Fruit fly (Drosophila melanogaster) whole organism, embryonic: ENCODE results near the gene CG14818.

Experiments
- Aef1 ChIP-seq: fragments of 200-800 bp; sonication (Bioruptor generic); IDR thresholded peaks from 3 replicates; pipeline ENCODE4 v1.3.6; 2022; ENCODE audit warnings: missing biosample characterization, missing genetic modification characterization
- CG1024 ChIP-seq: fragments of 200-800 bp; sonication (Bioruptor generic); IDR thresholded peaks from 2 replicates; pipeline ENCODE4 v1.3.6; 2022; ENCODE audit warnings: missing biosample characterization, missing genetic modification characterization
- CG10979 ChIP-seq: fragments of 200-800 bp; sonication (Bioruptor generic); optimal IDR thresholded peaks from 2 replicates; lab custom pipeline; 2018; ENCODE audit warnings: missing biosample characterization, mild to moderate bottlenecking, missing genetic modification characterization, moderate library complexity
- CG11093 ChIP-seq: fragments of 200-800 bp; sonication (Bioruptor generic); IDR thresholded peaks from 3 replicates; pipeline ENCODE4 v1.3.6; 2022; ENCODE audit warnings: missing biosample characterization, missing genetic modification characterization
- CG11247 ChIP-seq: fragments of 200-800 bp; sonication (Bioruptor generic); IDR thresholded peaks from 2 replicates; pipeline ENCODE4 v1.3.6; 2022; ENCODE audit warnings: missing biosample characterization, missing genetic modification characterization
- CG13287 ChIP-seq: fragments of 200-800 bp; sonication (Bioruptor generic); IDR thresholded peaks from 2 replicates; pipeline ENCODE4 v1.3.6; 2022; ENCODE audit warnings: missing biosample characterization, missing genetic modification characterization; ENCODE audit not compliant: partially characterized antibody
- CG14710 ChIP-seq: fragments of 200-800 bp; sonication (Bioruptor generic); optimal IDR thresholded peaks from 3 replicates; lab custom pipeline; 2019; ENCODE audit warnings: missing biosample characterization, mild to moderate bottlenecking, missing genetic modification characterization, moderate library complexity
- CG15073 ChIP-seq: fragments of 200-800 bp; sonication (Bioruptor generic); optimal IDR thresholded peaks from 2 replicates; lab custom pipeline; 2016; ENCODE audit warnings: missing biosample characterization, missing genetic modification characterization
- CG17186 ChIP-seq: fragments of 200-800 bp; sonication (Bioruptor generic); optimal IDR thresholded peaks from 3 replicates; lab custom pipeline; 2017; ENCODE audit warnings: missing biosample characterization, missing genetic modification reagents, missing genetic modification characterization
- CG18764 ChIP-seq: fragments of 200-800 bp; sonication (Bioruptor generic); optimal IDR thresholded peaks from 3 replicates; lab custom pipeline; 2016; ENCODE audit warnings: missing biosample characterization, missing genetic modification characterization
- CG2129 ChIP-seq: fragments of 200-800 bp; sonication (Bioruptor generic); IDR thresholded peaks from 2 replicates; pipeline ENCODE4 v1.3.6; 2022; ENCODE audit warnings: missing biosample characterization, missing genetic modification characterization; ENCODE audit not compliant: partially characterized antibody
- CG2875 ChIP-seq: fragments of 200-800 bp; sonication (Bioruptor generic); optimal IDR thresholded peaks from 2 replicates; lab custom pipeline; 2017; ENCODE audit warnings: missing biosample characterization, mild to moderate bottlenecking, missing genetic modification characterization, missing genetic modification reagents
- CG3407 ChIP-seq: fragments of 200-800 bp; sonication (Bioruptor generic); optimal IDR thresholded peaks from 2 replicates; lab custom pipeline; 2018; ENCODE audit warnings: missing biosample characterization, mild to moderate bottlenecking, missing genetic modification characterization
- CG34376 ChIP-seq: fragments of 200-800 bp; sonication (Bioruptor generic); optimal IDR thresholded peaks from 2 replicates; lab custom pipeline; 2018; ENCODE audit warnings: missing biosample characterization, mild to moderate bottlenecking, missing genetic modification characterization
- CG4328 ChIP-seq: fragments of 200-800 bp; sonication (Bioruptor generic); optimal IDR thresholded peaks from 3 replicates; lab custom pipeline; 2017; ENCODE audit warnings: missing biosample characterization, missing genetic modification reagents, missing genetic modification characterization
- CG4424 ChIP-seq: fragments of 200-800 bp; sonication (Bioruptor generic); optimal IDR thresholded peaks from 3 replicates; lab custom pipeline; 2016; ENCODE audit warnings: missing biosample characterization, missing genetic modification characterization
- CG6765 ChIP-seq: fragments of 200-800 bp; sonication (Bioruptor generic); optimal IDR thresholded peaks from 3 replicates; lab custom pipeline; 2017; ENCODE audit warnings: missing biosample characterization, mild to moderate bottlenecking, missing genetic modification characterization
- CG7372 ChIP-seq: fragments of 200-800 bp; sonication (Bioruptor generic); IDR thresholded peaks from 2 replicates; pipeline ENCODE4 v1.3.6; 2022; ENCODE audit warnings: missing biosample characterization, missing genetic modification characterization
- CG7963 ChIP-seq: fragments of 200-800 bp; sonication (Bioruptor generic); IDR thresholded peaks from 3 replicates; pipeline ENCODE4 v1.3.6; 2022; ENCODE audit warnings: missing biosample characterization, missing genetic modification characterization; ENCODE audit not compliant: partially characterized antibody
- CoRest ChIP-seq: fragments of 200-800 bp; sonication (Bioruptor generic); optimal IDR thresholded peaks from 3 replicates; lab custom pipeline; 2018; ENCODE audit warnings: missing biosample characterization, mild to moderate bottlenecking, missing genetic modification characterization, moderate library complexity
- Elba2 ChIP-seq: fragments of 200-800 bp; sonication (Bioruptor generic); optimal IDR thresholded peaks from 3 replicates; lab custom pipeline; 2016; ENCODE audit warnings: missing biosample characterization, missing genetic modification characterization
- Ets65A ChIP-seq: fragments of 200-800 bp; sonication (Bioruptor generic); peaks from one replicate; lab custom pipeline; 2016; ENCODE audit warnings: missing biosample characterization, missing genetic modification characterization
- Fer1 ChIP-seq: fragments of 200-800 bp; sonication (Bioruptor generic); optimal IDR thresholded peaks from 2 replicates; lab custom pipeline; 2017; ENCODE audit warnings: missing biosample characterization, mild to moderate bottlenecking, missing genetic modification characterization
- GATAe ChIP-seq: fragments of 200-800 bp; sonication (Bioruptor generic); conservative IDR thresholded peaks from 2 replicates; pipeline ENCODE4 v1.3.6; 2022; ENCODE audit warnings: missing biosample characterization, missing genetic modification characterization
- Gug ChIP-seq: fragments of 200-800 bp; sonication (Bioruptor generic); IDR thresholded peaks from 4 replicates; pipeline ENCODE4 v1.3.6; 2022; ENCODE audit warnings: missing biosample characterization, missing genetic modification characterization
- HLH54F ChIP-seq: fragments of 200-800 bp; sonication (Bioruptor generic); optimal IDR thresholded peaks from 3 replicates; lab custom pipeline; 2016; ENCODE audit warnings: missing biosample characterization, missing genetic modification characterization
- Lim3 ChIP-seq: fragments of 200-800 bp; sonication (Bioruptor generic); IDR thresholded peaks from 2 replicates; pipeline ENCODE4 v1.3.6; 2022; ENCODE audit warnings: missing biosample characterization, missing genetic modification characterization
- Mad ChIP-seq: fragments of 200-800 bp; sonication (Bioruptor generic); optimal IDR thresholded peaks from 2 replicates; lab custom pipeline; 2016; ENCODE audit warnings: missing biosample characterization, missing genetic modification characterization
- Med ChIP-seq: fragments of 200-800 bp; sonication (Bioruptor generic); peaks from one replicate; lab custom pipeline; 2016; ENCODE audit warnings: missing biosample characterization, missing genetic modification characterization, mild to moderate bottlenecking, inconsistent platforms, moderate library complexity
- Mes4 ChIP-seq: fragments of 200-800 bp; sonication (Bioruptor generic); optimal IDR thresholded peaks from 2 replicates; lab custom pipeline; 2016; ENCODE audit warnings: missing biosample characterization, missing genetic modification characterization
- Neu2 ChIP-seq: fragments of 200-800 bp; sonication (Bioruptor generic); optimal IDR thresholded peaks from 3 replicates; lab custom pipeline; 2016; ENCODE audit warnings: missing biosample characterization, missing genetic modification characterization, borderline replicate concordance
- Nf-YA ChIP-seq: fragments of 200-800 bp; sonication (Bioruptor generic); IDR thresholded peaks from 2 replicates; pipeline ENCODE4 v1.3.6; 2022; ENCODE audit warnings: missing biosample characterization, missing genetic modification characterization
- Stat92E ChIP-seq, 3 experiments: fragments of >200 bp in 2 of 3; fragments of 200-800 bp in 1 of 3; sonication (Bioruptor generic) in 1 of 3; optimal IDR thresholded peaks; 2 replicates each; lab custom pipeline; 2017 to 2019; ENCODE audit warnings: missing biosample characterization in 3 of 3, missing genetic modification characterization in 3 of 3, mild to moderate bottlenecking in 1 of 3, moderate library complexity in 1 of 3
- bbx ChIP-seq: fragments of 200-800 bp; sonication (Bioruptor generic); IDR thresholded peaks from 2 replicates; pipeline ENCODE4 v1.3.6; 2022; ENCODE audit warnings: missing biosample characterization, missing genetic modification characterization; ENCODE audit not compliant: partially characterized antibody
- chinmo ChIP-seq: fragments of 200-800 bp; sonication (Bioruptor generic); IDR thresholded peaks from 4 replicates; pipeline ENCODE4 v1.3.6; 2022; ENCODE audit warnings: missing biosample characterization, missing genetic modification characterization; ENCODE audit not compliant: partially characterized antibody
- gfzf ChIP-seq: fragments of 200-800 bp; sonication (Bioruptor generic); optimal IDR thresholded peaks from 2 replicates; lab custom pipeline; 2016; ENCODE audit warnings: missing biosample characterization, mild to moderate bottlenecking, missing genetic modification characterization, moderate library complexity
- hbn ChIP-seq: fragments of 200-800 bp; sonication (Bioruptor generic); IDR thresholded peaks from 2 replicates; pipeline ENCODE4 v1.3.6; 2022; ENCODE audit warnings: missing biosample characterization, missing genetic modification characterization; ENCODE audit not compliant: partially characterized antibody
- insv ChIP-seq, 2 experiments: fragments of 200-800 bp; sonication (Bioruptor generic); optimal IDR thresholded peaks; 3 replicates each; lab custom pipeline; 2016 to 2018; ENCODE audit warnings: missing biosample characterization in 2 of 2, missing genetic modification characterization in 2 of 2
- kah ChIP-seq: fragments of 200-800 bp; sonication (Bioruptor generic); optimal IDR thresholded peaks from 2 replicates; lab custom pipeline; 2018; ENCODE audit warnings: missing biosample characterization, mild to moderate bottlenecking, missing genetic modification characterization
- kni ChIP-seq: fragments of 200-800 bp; sonication (Bioruptor generic); optimal IDR thresholded peaks from 3 replicates; lab custom pipeline; 2017; ENCODE audit warnings: mild to moderate bottlenecking, missing biosample characterization, missing genetic modification reagents, missing genetic modification characterization
- pita ChIP-seq: fragments of 200-800 bp; sonication (Bioruptor generic); optimal IDR thresholded peaks from 2 replicates; lab custom pipeline; 2017; ENCODE audit warnings: missing biosample characterization, mild to moderate bottlenecking, missing genetic modification characterization
- ro ChIP-seq: fragments of 200-800 bp; sonication (Bioruptor generic); IDR thresholded peaks from 2 replicates; pipeline ENCODE4 v1.3.6; 2022; ENCODE audit warnings: missing biosample characterization, missing genetic modification characterization
- row ChIP-seq: fragments of 200-800 bp; sonication (Bioruptor generic); IDR thresholded peaks from 3 replicates; pipeline ENCODE4 v1.3.6; 2022; ENCODE audit warnings: missing biosample characterization, missing genetic modification characterization
- slbo ChIP-seq: fragments of 200-800 bp; sonication (Bioruptor generic); IDR thresholded peaks from 2 replicates; pipeline ENCODE4 v1.3.6; 2022; ENCODE audit warnings: missing biosample characterization, missing genetic modification characterization
- sna ChIP-seq: fragments of 200-800 bp; sonication (Bioruptor generic); IDR thresholded peaks from 2 replicates; pipeline ENCODE4 v1.3.6; 2022; ENCODE audit warnings: missing biosample characterization, missing genetic modification characterization; ENCODE audit not compliant: partially characterized antibody
- sug ChIP-seq: fragments of 200-800 bp; optimal IDR thresholded peaks from 2 replicates; lab custom pipeline; 2019; ENCODE audit warnings: missing biosample characterization, mild to moderate bottlenecking, missing genetic modification characterization, moderate library complexity
- vvl ChIP-seq: fragments of 200-800 bp; sonication (Bioruptor generic); IDR thresholded peaks from 2 replicates; pipeline ENCODE4 v1.3.6; 2022; ENCODE audit warnings: missing biosample characterization, missing genetic modification characterization
- wdn ChIP-seq: fragments of 200-800 bp; sonication (Bioruptor generic); IDR thresholded peaks from 2 replicates; pipeline ENCODE4 v1.3.6; 2022; ENCODE audit warnings: missing biosample characterization, missing genetic modification characterization
- wek ChIP-seq: fragments of 200-800 bp; sonication (Bioruptor generic); optimal IDR thresholded peaks from 3 replicates; lab custom pipeline; 2018; ENCODE audit warnings: missing biosample characterization, mild to moderate bottlenecking, missing genetic modification characterization, moderate library complexity

The CG14818 gene

dm6 chrX:1922765-1923501, 43.4 kb upstream of the CG14818 start, which contains the start of the genes eIF2Bepsilon and Ocrl (continued):
- peak; percentile 41; the same call in 1 of the 2 replicates for TF ChIP-seq bbx (GFP tag; lab: Robert Waterston, UW)
- TF ChIP-seq wek: no peak
- TF ChIP-seq CG15073: no peak
- peak; percentile 4 for TF ChIP-seq Mad (GFP tag; lab: Kevin White, UChicago)
- no peak for TF ChIP-seq kni (GFP tag; lab: Kevin White, UChicago)
- no peak for TF ChIP-seq hbn (GFP tag; lab: Robert Waterston, UW)
- peak; percentile 94 for TF ChIP-seq Ets65A (GFP tag; lab: Kevin White, UChicago)
- TF ChIP-seq kah (GFP tag; lab: Kevin White, UChicago): peak; percentile 38
- TF ChIP-seq Gug (GFP tag; lab: Robert Waterston, UW): no peak
- TF ChIP-seq vvl: peak; percentile 39; the same call in 1 of the 2 replicates
- TF ChIP-seq pita (GFP tag; lab: Kevin White, UChicago): peak; percentile 73
- TF ChIP-seq slbo: no peak
- no peak for TF ChIP-seq Lim3 (GFP tag; lab: Robert Waterston, UW)
- no peak for TF ChIP-seq Aef1 (GFP tag; lab: Robert Waterston, UW)
- peak; percentile 62 for TF ChIP-seq CG14710 (tag; lab: Kevin White, UChicago)
- peak; percentile 14 for TF ChIP-seq CG34376
- TF ChIP-seq sna (GFP tag; lab: Robert Waterston, UW): no peak; the same call in 1 of the 2 replicates
- peak; percentile 93 to 99 for TF ChIP-seq insv (GFP tag; optimal IDR thresholded peaks at IDR 0.05; lab: Kevin White, UChicago)
- TF ChIP-seq Mes4 (GFP tag; lab: Kevin White, UChicago): no peak
- no peak for TF ChIP-seq CG6765 (GFP tag; lab: Kevin White, UChicago)
- TF ChIP-seq chinmo: 0 out of 4 replicates have a peak, but pooled peaks have one; percentile 58
- no peak for TF ChIP-seq Nf-YA (GFP tag; lab: Robert Waterston, UW)
- TF ChIP-seq wdn (GFP tag; lab: Robert Waterston, UW): no peak
- TF ChIP-seq CG2129 (GFP tag; lab: Robert Waterston, UW): no peak
- no peak for TF ChIP-seq CG4424 (GFP tag; lab: Kevin White, UChicago)
- TF ChIP-seq row (GFP tag; lab: Robert Waterston, UW): peak; percentile 23; the same call in 1 of the 3 replicates
- TF ChIP-seq HLH54F: no peak
- TF ChIP-seq Elba2: peak; percentile 93
- TF ChIP-seq CG1024 (GFP tag; lab: Robert Waterston, UW): no peak
- TF ChIP-seq CG7372 (GFP tag; lab: Robert Waterston, UW): no peak
- peak in 1 of 3 experiments; percentile 6 for TF ChIP-seq Stat92E (GFP tag; optimal IDR thresholded peaks at IDR 0.05; lab: Kevin White, UChicago)
- TF ChIP-seq CG10979 (tag; lab: Kevin White, UChicago): peak; percentile 1
- no peak for TF ChIP-seq CG2875 (GFP tag; lab: Kevin White, UChicago)
- peak; percentile 99 for TF ChIP-seq gfzf (GFP tag; lab: Kevin White, UChicago)
- TF ChIP-seq Neu2 (GFP tag; lab: Kevin White, UChicago): peak; percentile 78
- peak; percentile 44; the same call in 1 of the 2 replicates for TF ChIP-seq CG13287 (GFP tag; lab: Robert Waterston, UW)
- TF ChIP-seq CG4328: no peak
- TF ChIP-seq CG7963 (GFP tag; lab: Robert Waterston, UW): no peak
- TF ChIP-seq CG11247 (GFP tag; lab: Robert Waterston, UW): no peak
- TF ChIP-seq Fer1 (GFP tag; lab: Kevin White, UChicago): peak; percentile 53
- TF ChIP-seq CG17186: peak; percentile 65
- no peak for TF ChIP-seq CoRest (tag; lab: Kevin White, UChicago)
- TF ChIP-seq sug (tag; lab: Kevin White, UChicago): peak; percentile 93
- TF ChIP-seq CG3407 (GFP tag; lab: Kevin White, UChicago): no peak
- TF ChIP-seq Med: peak; percentile 62
- TF ChIP-seq CG18764 (GFP tag; lab: Kevin White, UChicago): no peak
- no peak for TF ChIP-seq GATAe (GFP tag; lab: Robert Waterston, UW)
- TF ChIP-seq CG11093 (GFP tag; lab: Robert Waterston, UW): no peak
- TF ChIP-seq ro: no peak
